Fruit fly (Drosophila melanogaster) whole organism, embryonic: ENCODE results near the gene Ent3.

ENCODE experiments used
- Atf3 ChIP-seq: fragments of 200-800 bp; sonication (Bioruptor generic); optimal IDR thresholded peaks from 3 replicates; lab custom pipeline; 2016; ENCODE audit warnings: missing biosample characterization, missing genetic modification characterization
- Atf6 ChIP-seq: fragments of 200-800 bp; sonication (Bioruptor generic); IDR thresholded peaks from 2 replicates; pipeline ENCODE4 v1.3.6; 2022; ENCODE audit warnings: missing biosample characterization, missing genetic modification characterization
- Bgb ChIP-seq: fragments of 200-800 bp; sonication (Bioruptor generic); IDR thresholded peaks from 2 replicates; pipeline ENCODE4 v1.3.6; 2022; ENCODE audit warnings: missing biosample characterization, missing genetic modification characterization; ENCODE audit not compliant: partially characterized antibody
- CG10267 ChIP-seq: fragments of 200-800 bp; sonication (Bioruptor generic); optimal IDR thresholded peaks from 2 replicates; lab custom pipeline; 2018; ENCODE audit warnings: missing biosample characterization, mild to moderate bottlenecking, missing genetic modification characterization, moderate library complexity
- CG10274 ChIP-seq: fragments of 200-800 bp; sonication (Bioruptor generic); optimal IDR thresholded peaks from 3 replicates; lab custom pipeline; 2017; ENCODE audit warnings: missing biosample characterization, mild to moderate bottlenecking, missing genetic modification characterization
- CG13123 ChIP-seq: fragments of 200-800 bp; sonication (Bioruptor generic); optimal IDR thresholded peaks from 2 replicates; lab custom pipeline; 2016; ENCODE audit warnings: missing biosample characterization, missing genetic modification characterization
- CG17361 ChIP-seq: fragments of 200-800 bp; sonication (Bioruptor generic); IDR thresholded peaks from 3 replicates; pipeline ENCODE4 v1.3.6; 2022; ENCODE audit warnings: missing biosample characterization, missing genetic modification characterization
- CG18476 ChIP-seq: fragments of 200-800 bp; sonication (Bioruptor generic); optimal IDR thresholded peaks from 2 replicates; lab custom pipeline; 2016; ENCODE audit warnings: missing biosample characterization, mild to moderate bottlenecking, missing genetic modification characterization
- CG18764 ChIP-seq: fragments of 200-800 bp; sonication (Bioruptor generic); optimal IDR thresholded peaks from 3 replicates; lab custom pipeline; 2016; ENCODE audit warnings: missing biosample characterization, missing genetic modification characterization
- CG3281 ChIP-seq: fragments of 200-800 bp; sonication (Bioruptor generic); optimal IDR thresholded peaks from 3 replicates; lab custom pipeline; 2017; ENCODE audit warnings: missing biosample characterization, mild to moderate bottlenecking, missing genetic modification characterization
- CG34376 ChIP-seq: fragments of 200-800 bp; sonication (Bioruptor generic); optimal IDR thresholded peaks from 2 replicates; lab custom pipeline; 2018; ENCODE audit warnings: missing biosample characterization, mild to moderate bottlenecking, missing genetic modification characterization
- CG5953 ChIP-seq: fragments of 200-800 bp; sonication (Bioruptor generic); IDR thresholded peaks from 2 replicates; pipeline ENCODE4 v1.3.6; 2022; ENCODE audit warnings: missing biosample characterization, missing genetic modification characterization
- CG7357 ChIP-seq: fragments of 200-800 bp; sonication (Bioruptor generic); IDR thresholded peaks from 3 replicates; pipeline ENCODE4 v1.3.6; 2022; ENCODE audit warnings: missing biosample characterization, missing genetic modification characterization
- CG7372 ChIP-seq: fragments of 200-800 bp; sonication (Bioruptor generic); IDR thresholded peaks from 2 replicates; pipeline ENCODE4 v1.3.6; 2022; ENCODE audit warnings: missing biosample characterization, missing genetic modification characterization
- CG8089 ChIP-seq: fragments of 200-800 bp; sonication (Bioruptor generic); optimal IDR thresholded peaks from 3 replicates; lab custom pipeline; 2016; ENCODE audit warnings: missing biosample characterization, missing genetic modification characterization
- CG8478 ChIP-seq: fragments of >200 bp; optimal IDR thresholded peaks from 2 replicates; lab custom pipeline; 2018
- CG9215 ChIP-seq: fragments of 200-800 bp; sonication (Bioruptor generic); IDR thresholded peaks from 2 replicates; pipeline ENCODE4 v1.3.6; 2022; ENCODE audit warnings: missing biosample characterization, missing genetic modification characterization
- CHES-1-like ChIP-seq: fragments of 200-800 bp; sonication (Bioruptor generic); optimal IDR thresholded peaks from 2 replicates; lab custom pipeline; 2016; ENCODE audit warnings: missing biosample characterization, missing genetic modification characterization
- D ChIP-seq, 2 experiments: fragments of 200-800 bp in 1 of 2; fragments of >200 bp in 1 of 2; sonication (Bioruptor generic) in 1 of 2; optimal IDR thresholded peaks; 2 replicates in 1 of 2; 3 replicates in 1 of 2; lab custom pipeline; 2017; ENCODE audit warnings: mild to moderate bottlenecking in 1 of 2, missing biosample characterization in 1 of 2, missing genetic modification characterization in 1 of 2, missing genetic modification reagents in 1 of 2
- D19A ChIP-seq: fragments of 200-800 bp; optimal IDR thresholded peaks from 3 replicates; lab custom pipeline; 2019; ENCODE audit warnings: missing biosample characterization, mild to moderate bottlenecking, missing genetic modification characterization, moderate library complexity
- Ets97D ChIP-seq: fragments of 200-800 bp; sonication (Bioruptor generic); optimal IDR thresholded peaks from 3 replicates; lab custom pipeline; 2016; ENCODE audit warnings: missing biosample characterization, missing genetic modification characterization
- Fer2 ChIP-seq: fragments of 200-800 bp; sonication (Bioruptor generic); optimal IDR thresholded peaks from 2 replicates; lab custom pipeline; 2018; ENCODE audit warnings: missing biosample characterization, mild to moderate bottlenecking, missing genetic modification characterization, moderate library complexity
- HmgZ ChIP-seq: fragments of 200-800 bp; sonication (Bioruptor generic); optimal IDR thresholded peaks from 2 replicates; lab custom pipeline; 2018; ENCODE audit warnings: missing biosample characterization, mild to moderate bottlenecking, missing genetic modification characterization
- Neu2 ChIP-seq: fragments of 200-800 bp; sonication (Bioruptor generic); optimal IDR thresholded peaks from 3 replicates; lab custom pipeline; 2016; ENCODE audit warnings: missing biosample characterization, missing genetic modification characterization, borderline replicate concordance
- NfI ChIP-seq: fragments of 200-800 bp; sonication (Bioruptor generic); optimal IDR thresholded peaks from 3 replicates; lab custom pipeline; 2018; ENCODE audit warnings: missing biosample characterization, mild to moderate bottlenecking, missing genetic modification characterization, moderate library complexity
- Opbp ChIP-seq: fragments of 200-800 bp; sonication (Bioruptor generic); IDR thresholded peaks from 3 replicates; pipeline ENCODE4 v1.3.6; 2022; ENCODE audit warnings: missing biosample characterization, missing genetic modification characterization; ENCODE audit not compliant: partially characterized antibody
- Poxn ChIP-seq: fragments of 200-800 bp; sonication (Bioruptor generic); IDR thresholded peaks from 2 replicates; pipeline ENCODE4 v1.3.6; 2022; ENCODE audit warnings: missing biosample characterization, missing genetic modification characterization
- Sry-δ ChIP-seq: fragments of 200-800 bp; sonication (Bioruptor generic); optimal IDR thresholded peaks from 2 replicates; lab custom pipeline; 2016; ENCODE audit warnings: missing biosample characterization, missing genetic modification characterization
- ab ChIP-seq: fragments of 200-800 bp; sonication (Bioruptor generic); optimal IDR thresholded peaks from 2 replicates; lab custom pipeline; 2016; ENCODE audit warnings: missing biosample characterization, missing genetic modification characterization
- chn ChIP-seq: fragments of 200-800 bp; sonication (Bioruptor generic); optimal IDR thresholded peaks from 2 replicates; lab custom pipeline; 2016; ENCODE audit warnings: missing biosample characterization, missing genetic modification characterization
- ci ChIP-seq: fragments of 200-800 bp; sonication (Bioruptor generic); IDR thresholded peaks from 3 replicates; pipeline ENCODE4 v1.3.6; 2022; ENCODE audit warnings: missing biosample characterization, missing genetic modification characterization
- cwo ChIP-seq: fragments of 200-800 bp; sonication (Bioruptor generic); optimal IDR thresholded peaks from 3 replicates; lab custom pipeline; 2017; ENCODE audit warnings: missing biosample characterization, missing genetic modification characterization, mild to moderate bottlenecking, moderate library complexity, missing genetic modification reagents
- dimm ChIP-seq: fragments of 200-800 bp; sonication (Bioruptor generic); IDR thresholded peaks from 2 replicates; pipeline ENCODE4 v1.3.6; 2022; ENCODE audit warnings: missing biosample characterization, missing genetic modification characterization
- eve ChIP-seq, 2 experiments: fragments of >200 bp; optimal IDR thresholded peaks; 2 replicates each; lab custom pipeline; 2017; ENCODE audit warnings: missing biosample characterization in 2 of 2, missing genetic modification characterization in 2 of 2
- fru ChIP-seq: fragments of >200 bp; optimal IDR thresholded peaks from 2 replicates; lab custom pipeline; 2017
- gsb ChIP-seq: fragments of 200-800 bp; sonication (Bioruptor generic); IDR thresholded peaks from 2 replicates; pipeline ENCODE4 v1.3.6; 2022; ENCODE audit warnings: missing biosample characterization, missing genetic modification characterization
- gsb-n ChIP-seq: fragments of 200-800 bp; sonication (Bioruptor generic); optimal IDR thresholded peaks from 3 replicates; lab custom pipeline; 2018; ENCODE audit warnings: missing biosample characterization, mild to moderate bottlenecking, missing genetic modification characterization
- ham ChIP-seq: fragments of 200-800 bp; sonication (Bioruptor generic); IDR thresholded peaks from 2 replicates; pipeline ENCODE4 v1.3.6; 2022; ENCODE audit warnings: missing biosample characterization, missing genetic modification characterization
- insv ChIP-seq, 2 experiments: fragments of 200-800 bp; sonication (Bioruptor generic); optimal IDR thresholded peaks; 3 replicates each; lab custom pipeline; 2016 to 2018; ENCODE audit warnings: missing biosample characterization in 2 of 2, missing genetic modification characterization in 2 of 2
- jing ChIP-seq: fragments of 200-800 bp; sonication (Bioruptor generic); optimal IDR thresholded peaks from 2 replicates; lab custom pipeline; 2018; ENCODE audit warnings: missing biosample characterization, mild to moderate bottlenecking, missing genetic modification characterization
- pros ChIP-seq: fragments of 200-800 bp; sonication (Bioruptor generic); optimal IDR thresholded peaks from 3 replicates; lab custom pipeline; 2019; ENCODE audit warnings: missing biosample characterization, mild to moderate bottlenecking, missing genetic modification characterization, moderate library complexity
- ranshi ChIP-seq: fragments of 200-800 bp; sonication (Bioruptor generic); IDR thresholded peaks from 2 replicates; pipeline ENCODE4 v1.3.6; 2022; ENCODE audit warnings: missing biosample characterization, missing genetic modification characterization
- sens-2 ChIP-seq: fragments of 200-800 bp; sonication (Bioruptor generic); IDR thresholded peaks from 2 replicates; pipeline ENCODE4 v1.3.6; 2022; ENCODE audit warnings: missing biosample characterization, missing genetic modification characterization
- slp2 ChIP-seq: fragments of 200-800 bp; sonication (Bioruptor generic); optimal IDR thresholded peaks from 2 replicates; lab custom pipeline; 2016; ENCODE audit warnings: missing biosample characterization, missing genetic modification characterization
- sob ChIP-seq: fragments of 200-800 bp; sonication (Bioruptor generic); IDR thresholded peaks from 2 replicates; pipeline ENCODE4 v1.3.6; 2022; ENCODE audit warnings: missing biosample characterization, missing genetic modification characterization
- tio ChIP-seq: fragments of 200-800 bp; sonication (Bioruptor generic); optimal IDR thresholded peaks from 2 replicates; lab custom pipeline; 2017; ENCODE audit warnings: missing biosample characterization, missing genetic modification characterization, inconsistent platforms
- trem ChIP-seq: fragments of 200-800 bp; optimal IDR thresholded peaks from 3 replicates; lab custom pipeline; 2019; ENCODE audit warnings: missing biosample characterization, mild to moderate bottlenecking, missing genetic modification characterization, moderate library complexity
- trh ChIP-seq: fragments of 200-800 bp; sonication (Bioruptor generic); optimal IDR thresholded peaks from 2 replicates; lab custom pipeline; 2016; ENCODE audit warnings: missing biosample characterization, missing genetic modification characterization
- tup ChIP-seq: fragments of 200-800 bp; sonication (Bioruptor generic); optimal IDR thresholded peaks from 2 replicates; lab custom pipeline; 2016; ENCODE audit warnings: missing biosample characterization, mild to moderate bottlenecking, missing genetic modification characterization, moderate library complexity
- wor ChIP-seq: fragments of 200-800 bp; sonication (Bioruptor generic); IDR thresholded peaks from 2 replicates; pipeline ENCODE4 v1.3.6; 2022; ENCODE audit warnings: missing biosample characterization, missing genetic modification characterization

Ent3 gene

dm6 chr3L:12843056-12843799, 10.2 kb upstream of the Ent3 start, which contains the start of gene nebu:
nebu (minus strand) TSS chr3L:12843106.
- TF ChIP-seq trh (GFP tag; lab: Kevin White, UChicago) (peak; percentile 81), chn (peak; percentile 93), wor (GFP tag; lab: Robert Waterston, UW) (peak; percentile 84), Opbp (GFP tag; lab: Robert Waterston, UW) (no peak), ham (GFP tag; lab: Robert Waterston, UW) (peak; percentile 84; the same call in 1 of the 2 replicates), Poxn (GFP tag; lab: Robert Waterston, UW) (peak; percentile 93), NfI (GFP tag; lab: Kevin White, UChicago) (peak; percentile 95), pros (no peak), Neu2 (GFP tag; lab: Kevin White, UChicago) (peak; percentile 89), eve (GFP tag; optimal IDR thresholded peaks at IDR 0.05; lab: Kevin White, UChicago) (peak in 1 of 2 experiments; percentile 95), Fer2 (tag; lab: Kevin White, UChicago) (peak; percentile 92), sens-2 (GFP tag; lab: Robert Waterston, UW) (peak; percentile 81; the same call in 1 of the 2 replicates), Ets97D (peak; percentile 88), ranshi (GFP tag; lab: Robert Waterston, UW) (peak; percentile 96), CG18476 (GFP tag; lab: Kevin White, UChicago) (peak; percentile 93), tio (GFP tag; lab: Kevin White, UChicago) (peak; percentile 94), gsb-n (peak; percentile 74), CG34376 (GFP tag; lab: Kevin White, UChicago) (peak; percentile 97), CG5953 (GFP tag; lab: Robert Waterston, UW) (peak; percentile 90), CG7357 (GFP tag; lab: Robert Waterston, UW) (peak; percentile 88), CG10267 (tag; lab: Kevin White, UChicago) (peak; percentile 85), CG8089 (GFP tag; lab: Kevin White, UChicago) (peak; percentile 92), gsb (GFP tag; lab: Robert Waterston, UW) (peak; percentile 96), jing (peak; percentile 86), trem (tag; lab: Kevin White, UChicago) (peak; percentile 57), D19A (tag; lab: Kevin White, UChicago) (peak; percentile 88), CG7372 (GFP tag; lab: Robert Waterston, UW) (peak; percentile 95), CG17361 (peak; percentile 94), insv (GFP tag; optimal IDR thresholded peaks at IDR 0.05; lab: Kevin White, UChicago) (peak in 1 of 2 experiments; percentile 71), ab (GFP tag; lab: Kevin White, UChicago) (peak; percentile 95), ci (no peak; the same call in none of the 3 replicates), CHES-1-like (GFP tag; lab: Kevin White, UChicago) (peak; percentile 98), CG8478 (no peak), Atf6 (peak; percentile 99), Atf3 (GFP tag; lab: Kevin White, UChicago) (peak; percentile 87), slp2 (GFP tag; lab: Kevin White, UChicago) (peak; percentile 92), dimm (GFP tag; lab: Robert Waterston, UW) (no peak; the same call in 1 of the 2 replicates), CG9215 (GFP tag; lab: Robert Waterston, UW) (peak; percentile 94), CG13123 (GFP tag; lab: Kevin White, UChicago) (peak; percentile 81), tup (peak; percentile 93), cwo (GFP tag; lab: Kevin White, UChicago) (peak; percentile 97), D (optimal IDR thresholded peaks at IDR 0.05; lab: Kevin White, UChicago) (no peak), D (GFP tag; optimal IDR thresholded peaks at IDR 0.05; lab: Kevin White, UChicago) (peak; percentile 88), CG3281 (peak; percentile 98), fru (lab: Kevin White, UChicago) (no peak), HmgZ (peak; percentile 98), sob (GFP tag; lab: Robert Waterston, UW) (peak; percentile 98), Sry-δ (peak; percentile 73), Bgb (GFP tag; lab: Robert Waterston, UW) (no peak; the same call in 1 of the 2 replicates), CG18764 (GFP tag; lab: Kevin White, UChicago) (peak; percentile 90), CG10274 (GFP tag; lab: Kevin White, UChicago) (peak; percentile 82)
